Fruit fly (Drosophila melanogaster): ENCODE results near the gene CG33270.

The CG33270 gene

dm6 chr3L:11561946-11562760, 16.3 kb downstream of the CG33270 start, which contains the start of the genes CG7394 and Mob2 (continued):
- TF ChIP-seq CG15269 (tag; optimal IDR thresholded peaks at IDR 0.05) (peak; percentile 93), luna (GFP tag; optimal IDR thresholded peaks at IDR 0.05) (peak; percentile 63), Stat92E (GFP tag; optimal IDR thresholded peaks at IDR 0.05) (peak in 2 of 3 experiments; percentile 14 to 83), lov (optimal IDR thresholded peaks at IDR 0.05) (no peak), lov (GFP tag; IDR thresholded peaks at IDR 0.05) (peak; percentile 79; the same call in 1 of the 3 replicates), CG3838 (GFP tag; optimal IDR thresholded peaks at IDR 0.05) (peak; percentile 70), ara (GFP tag; IDR thresholded peaks at IDR 0.05) (peak; percentile 91), CG18764 (GFP tag; optimal IDR thresholded peaks at IDR 0.05) (peak; percentile 88), D (optimal IDR thresholded peaks at IDR 0.05) (peak; percentile 63), D (GFP tag; optimal IDR thresholded peaks at IDR 0.05) (peak; percentile 70), CG7372 (GFP tag; IDR thresholded peaks at IDR 0.05) (peak; percentile 90), CG10959 (GFP tag; IDR thresholded peaks at IDR 0.05) (peak; percentile 65), CG43689 (GFP tag; IDR thresholded peaks at IDR 0.05) (peak; percentile 53; the same call in 1 of the 2 replicates), zfh2 (GFP tag; optimal IDR thresholded peaks at IDR 0.05) (peak; percentile 80), CG16779 (GFP tag; IDR thresholded peaks at IDR 0.05) (peak; percentile 90), inv (GFP tag; IDR thresholded peaks at IDR 0.05; ENCODE audit: partially characterized antibody) (peak; percentile 79), run (tag; optimal IDR thresholded peaks at IDR 0.05) (no peak), CG4820 (GFP tag; optimal IDR thresholded peaks at IDR 0.05) (peak; percentile 88), MESR4 (GFP tag; optimal IDR thresholded peaks at IDR 0.05) (peak; percentile 80), da (GFP tag; optimal IDR thresholded peaks at IDR 0.05) (peak; percentile 59), CG4328 (GFP tag; optimal IDR thresholded peaks at IDR 0.05) (peak; percentile 85), CG6791 (GFP tag; IDR thresholded peaks at IDR 0.05; ENCODE audit: partially characterized antibody) (peak; percentile 86), Spps (tag; optimal IDR thresholded peaks at IDR 0.05) (peak; percentile 37), PHDP (tag; optimal IDR thresholded peaks at IDR 0.05) (peak; percentile 95), CTCF (GFP tag; optimal IDR thresholded peaks at IDR 0.05) (peak; percentile 4), CG6854 (GFP tag; optimal IDR thresholded peaks at IDR 0.05) (no peak), CG6765 (GFP tag; optimal IDR thresholded peaks at IDR 0.05) (peak; percentile 83), Hmr (GFP tag; optimal IDR thresholded peaks at IDR 0.05) (peak; percentile 88), Atf-2 (GFP tag; optimal IDR thresholded peaks at IDR 0.05) (peak; percentile 53), YL-1 (GFP tag; optimal IDR thresholded peaks at IDR 0.05) (peak; percentile 64), Fer1 (GFP tag; optimal IDR thresholded peaks at IDR 0.05) (peak; percentile 80), CG11696 (GFP tag; IDR thresholded peaks at IDR 0.05) (peak; percentile 52; the same call in 1 of the 2 replicates), ap (GFP tag; IDR thresholded peaks at IDR 0.05) (peak; percentile 88), pnt (GFP tag; optimal IDR thresholded peaks at IDR 0.05) (peak; percentile 37), CG2120 (GFP tag; optimal IDR thresholded peaks at IDR 0.05) (peak; percentile 96), br (optimal IDR thresholded peaks at IDR 0.05) (no peak), dmrt11E (tag; optimal IDR thresholded peaks at IDR 0.05) (peak; percentile 83), Scr (GFP tag; IDR thresholded peaks at IDR 0.05; ENCODE audit: partially characterized antibody) (peak; percentile 86), CG11247 (GFP tag; IDR thresholded peaks at IDR 0.05) (peak; percentile 92), hbn (GFP tag; IDR thresholded peaks at IDR 0.05; ENCODE audit: partially characterized antibody) (peak; percentile 81; the same call in 1 of the 2 replicates), Poxn (GFP tag; IDR thresholded peaks at IDR 0.05) (peak; percentile 79), CG8089 (GFP tag; optimal IDR thresholded peaks at IDR 0.05) (peak; percentile 37), CG14441 (GFP tag; IDR thresholded peaks at IDR 0.05) (peak; percentile 88), ttk (GFP tag; IDR thresholded peaks at IDR 0.05) (peak; percentile 88), Hand (GFP tag; optimal IDR thresholded peaks at IDR 0.05) (peak; percentile 47), ci (GFP tag; IDR thresholded peaks at IDR 0.05) (peak; percentile 88), sna (GFP tag; IDR thresholded peaks at IDR 0.05; ENCODE audit: partially characterized antibody) (peak; percentile 86), Atf6 (GFP tag; IDR thresholded peaks at IDR 0.05) (peak; percentile 94), ac (GFP tag; optimal IDR thresholded peaks at IDR 0.05) (peak; percentile 15), CG17802 (tag; optimal IDR thresholded peaks at IDR 0.05) (peak; percentile 62)

All from whole organism, embryonic.